Worm (Caenorhabditis elegans) whole organism, late embryonic: Measurements from ENCODE around the gene spig-10.

Experiments used
- F13H6.1 ChIP-seq: sonication (generic microtip); optimal IDR thresholded peaks from 2 replicates; lab custom pipeline; 2016; ENCODE audit warnings: missing genetic modification characterization, missing compliant biosample characterization
- K02D7.2 ChIP-seq: sonication (generic microtip); optimal IDR thresholded peaks from 2 replicates; lab custom pipeline; 2017; ENCODE audit warnings: mild to moderate bottlenecking, missing genetic modification characterization, missing compliant biosample characterization
- T23F11.4 ChIP-seq: fragments of 200-800 bp; sonication (Bioruptor generic); optimal IDR thresholded peaks from 2 replicates; lab custom pipeline; 2018; ENCODE audit warnings: mild to moderate bottlenecking, missing genetic modification characterization, missing compliant biosample characterization
- nhr-232 ChIP-seq: sonication (generic microtip); optimal IDR thresholded peaks from 2 replicates; lab custom pipeline; 2016; ENCODE audit warnings: missing genetic modification characterization, missing compliant biosample characterization

The spig-10 gene

DNA sequence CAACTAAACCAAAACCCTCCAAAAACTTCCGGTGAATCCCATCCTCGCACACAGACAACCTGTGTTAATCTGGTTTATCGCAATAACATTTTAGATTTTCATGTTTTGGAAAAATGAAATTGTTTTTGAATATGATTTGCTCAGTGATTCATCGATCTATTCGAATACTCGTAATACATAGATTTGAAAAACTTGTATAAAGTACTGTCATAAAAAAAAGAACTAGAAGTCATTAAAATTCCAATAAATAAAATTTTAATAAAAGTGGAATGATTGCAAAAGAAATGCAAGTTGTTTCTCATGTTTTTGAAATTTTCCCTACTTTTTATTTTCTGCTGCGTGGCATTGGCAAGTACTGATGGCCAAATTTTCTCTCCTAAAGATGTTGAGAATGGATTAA lies 48.5 kb downstream of the spig-10 start, which contains the start of gene spig-8:
TSS of gene spig-8 (plus strand) at position 301 of the 400 bp plus-strand sequence.
- TF ChIP-seq F13H6.1 (tag; lab: Kevin White, UChicago) (no peak), T23F11.4 (no peak), nhr-232 (tag; lab: Kevin White, UChicago) (no peak), K02D7.2 (tag; lab: Kevin White, UChicago) (no peak)
